Worm (Caenorhabditis elegans) whole organism, mixed stage, embryonic: ENCODE results near the gene Y56A3A.28.

Experiments used
- elt-1 ChIP-seq: sonication (generic microtip); optimal IDR thresholded peaks from 2 replicates; lab custom pipeline; 2017; ENCODE audit warnings: missing genetic modification characterization, mild to moderate bottlenecking, missing compliant biosample characterization, antibody characterized with exemption, moderate library complexity, borderline replicate concordance; ENCODE audit not compliant: insufficient read depth
- hlh-1 ChIP-seq: fragments of 150-350 bp; optimal IDR thresholded peaks from 2 replicates; lab custom pipeline; 2014; ENCODE audit warnings: missing biosample characterization, missing genetic modification reagents, missing genetic modification characterization
- lsy-2 ChIP-seq: fragments of 150-350 bp; optimal IDR thresholded peaks from 2 replicates; lab custom pipeline; 2014; ENCODE audit warnings: missing biosample characterization, missing genetic modification characterization
- mls-2 ChIP-seq: sonication (generic microtip); optimal IDR thresholded peaks from 2 replicates; lab custom pipeline; 2016; ENCODE audit warnings: mild to moderate bottlenecking, missing genetic modification characterization, moderate library complexity, missing compliant biosample characterization
- pha-4 ChIP-seq: fragments of 150-350 bp; optimal IDR thresholded peaks from 2 replicates; lab custom pipeline; 2018; ENCODE audit warnings: missing biosample characterization, missing genetic modification reagents, missing genetic modification characterization
- ztf-11 ChIP-seq: fragments of 150-350 bp; optimal IDR thresholded peaks from 2 replicates; lab custom pipeline; 2014; ENCODE audit warnings: missing biosample characterization, missing genetic modification characterization

- TF ChIP-seq hlh-1 (tag; lab: Kevin White, UChicago) (no peak), pha-4 (tag; lab: Kevin White, UChicago) (no peak), ztf-11 (no peak), elt-1 (tag; lab: Kevin White, UChicago) (no peak), lsy-2 (no peak), mls-2 (tag; lab: Kevin White, UChicago) (no peak)
These were observed 10.4 kb upstream of the Y56A3A.28 start for ce11 chrIII:11981539-11981938.
